Fruit fly (Drosophila melanogaster) whole organism, embryonic: ENCODE measurements around the gene CG4267.

ENCODE experiments used
- CG12299 ChIP-seq: fragments of 200-800 bp; sonication (Bioruptor generic); optimal IDR thresholded peaks from 2 replicates; lab custom pipeline; 2018; ENCODE audit warnings: missing biosample characterization, mild to moderate bottlenecking, missing genetic modification characterization
- CG18011 ChIP-seq: fragments of 200-800 bp; sonication (Bioruptor generic); optimal IDR thresholded peaks from 2 replicates; lab custom pipeline; 2017; ENCODE audit warnings: missing biosample characterization, missing genetic modification characterization, mild to moderate bottlenecking, moderate library complexity, missing genotype
- CG7372 ChIP-seq: fragments of 200-800 bp; sonication (Bioruptor generic); IDR thresholded peaks from 2 replicates; pipeline ENCODE4 v1.3.6; 2022; ENCODE audit warnings: missing biosample characterization, missing genetic modification characterization
- CG8359 ChIP-seq: fragments of 200-800 bp; sonication (Bioruptor generic); optimal IDR thresholded peaks from 2 replicates; lab custom pipeline; 2017; ENCODE audit warnings: missing biosample characterization, mild to moderate bottlenecking, missing genetic modification characterization, borderline replicate concordance
- Fer1 ChIP-seq: fragments of 200-800 bp; sonication (Bioruptor generic); optimal IDR thresholded peaks from 2 replicates; lab custom pipeline; 2017; ENCODE audit warnings: missing biosample characterization, mild to moderate bottlenecking, missing genetic modification characterization
- Jarid2 ChIP-seq: fragments of 200-800 bp; sonication (Bioruptor generic); optimal IDR thresholded peaks from 3 replicates; lab custom pipeline; 2017; ENCODE audit warnings: mild to moderate bottlenecking, missing biosample characterization, missing genetic modification reagents, missing genetic modification characterization
- Nf-YC ChIP-seq: fragments of 200-800 bp; optimal IDR thresholded peaks from 3 replicates; lab custom pipeline; 2019; ENCODE audit warnings: missing biosample characterization, mild to moderate bottlenecking, missing genetic modification characterization, moderate library complexity
- Pdp1 ChIP-seq, 2 experiments: fragments of 200-800 bp; sonication (Bioruptor generic); optimal IDR thresholded peaks; 3 replicates each; lab custom pipeline; 2016; ENCODE audit warnings: missing biosample characterization in 2 of 2, missing genetic modification characterization in 2 of 2, mild to moderate bottlenecking in 1 of 2, moderate library complexity in 1 of 2
- Stat92E ChIP-seq, 3 experiments: fragments of >200 bp in 2 of 3; fragments of 200-800 bp in 1 of 3; sonication (Bioruptor generic) in 1 of 3; optimal IDR thresholded peaks; 2 replicates each; lab custom pipeline; 2017 to 2019; ENCODE audit warnings: missing biosample characterization in 3 of 3, missing genetic modification characterization in 3 of 3, mild to moderate bottlenecking in 1 of 3, moderate library complexity in 1 of 3
- unpg ChIP-seq: fragments of 200-800 bp; sonication (Bioruptor generic); optimal IDR thresholded peaks from 3 replicates; lab custom pipeline; 2018; ENCODE audit warnings: missing biosample characterization, mild to moderate bottlenecking, missing genetic modification characterization, moderate library complexity

DNA sequence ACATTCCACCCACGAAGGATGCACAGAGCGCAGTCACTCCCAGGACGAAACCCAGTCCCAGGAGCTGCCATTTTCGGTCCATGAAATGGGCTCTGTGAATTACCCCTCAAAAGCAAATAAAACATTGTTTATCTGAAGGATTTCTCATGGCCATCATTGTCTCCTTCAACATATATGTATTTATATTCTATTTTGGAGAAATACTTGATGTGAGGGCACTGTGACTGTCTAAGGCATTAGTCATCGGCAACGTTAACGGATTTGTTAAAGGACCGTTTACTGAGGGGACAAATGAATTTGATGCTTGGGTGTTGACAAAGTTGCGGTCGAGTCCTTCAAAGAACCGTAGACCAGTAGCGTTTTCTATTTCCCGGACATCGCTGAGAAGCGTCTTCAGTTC, 2.9 kb upstream of the CG4267 start, which contains the start of gene Tengl2:
- TF ChIP-seq CG8359 (GFP tag; lab: Kevin White, UChicago) (no peak), Pdp1 (GFP tag; optimal IDR thresholded peaks at IDR 0.05; lab: Kevin White, UChicago) (no peak), Fer1 (GFP tag; lab: Kevin White, UChicago) (no peak), Nf-YC (no peak), CG18011 (no peak), Stat92E (GFP tag; optimal IDR thresholded peaks at IDR 0.05; lab: Kevin White, UChicago) (no peak), CG12299 (no peak), Jarid2 (GFP tag; lab: Kevin White, UChicago) (no peak), unpg (GFP tag; lab: Kevin White, UChicago) (no peak), CG7372 (GFP tag; lab: Robert Waterston, UW) (no peak)
